Worm (Caenorhabditis elegans) whole organism, L1 larva: Measurements from ENCODE around the gene srlf-3.

Experiments
- C04F5.9 ChIP-seq: sonication (generic microtip); optimal IDR thresholded peaks from 2 replicates; lab custom pipeline; 2016; ENCODE audit warnings: missing genetic modification characterization, missing compliant biosample characterization
- C16A3.4 ChIP-seq: fragments of 150-350 bp; optimal IDR thresholded peaks from 2 replicates; lab custom pipeline; 2014; ENCODE audit warnings: missing biosample characterization, missing genetic modification characterization
- aly-2 ChIP-seq: fragments of 150-350 bp; optimal IDR thresholded peaks from 2 replicates; lab custom pipeline; 2014; ENCODE audit warnings: missing biosample characterization, missing genetic modification characterization
- blmp-1 ChIP-seq: fragments of 150-350 bp; optimal IDR thresholded peaks from 2 replicates; lab custom pipeline; 2014; ENCODE audit warnings: missing biosample characterization, missing genetic modification characterization
- ceh-88 ChIP-seq: fragments of 200-800 bp; sonication (Bioruptor generic); IDR thresholded peaks from 2 replicates; pipeline ENCODE4 v1.3.6; 2022; ENCODE audit warnings: missing genetic modification characterization, missing compliant biosample characterization
- ces-1 ChIP-seq: fragments of 150-350 bp; optimal IDR thresholded peaks from 2 replicates; lab custom pipeline; 2014; ENCODE audit warnings: missing biosample characterization, missing genetic modification reagents, missing genetic modification characterization
- elt-2 ChIP-seq: sonication (generic microtip); optimal IDR thresholded peaks from 2 replicates; lab custom pipeline; 2016; ENCODE audit warnings: missing genetic modification characterization, mild to moderate bottlenecking, inconsistent platforms, missing compliant biosample characterization, missing genetic modification reagents
- elt-3 ChIP-seq, 6 experiments: fragments of 150-350 bp in 1 of 6; sonication (generic microtip); optimal IDR thresholded peaks; 2 replicates each; lab custom pipeline; 2017 to 2018; ENCODE audit warnings: missing biosample characterization in 6 of 6, missing genetic modification characterization in 6 of 6, inconsistent platforms in 1 of 6
- fkh-10 ChIP-seq: sonication (generic microtip); optimal IDR thresholded peaks from 2 replicates; lab custom pipeline; 2017; ENCODE audit warnings: missing biosample characterization, missing genetic modification reagents, missing genetic modification characterization
- fkh-4 ChIP-seq: sonication (generic microtip); optimal IDR thresholded peaks from 2 replicates; lab custom pipeline; 2016; ENCODE audit warnings: missing compliant biosample characterization, missing genetic modification characterization, borderline replicate concordance
- grh-1 ChIP-seq: fragments of 200-800 bp; sonication (Bioruptor generic); IDR thresholded peaks from 2 replicates; pipeline ENCODE4 v1.3.6; 2022; ENCODE audit warnings: missing genetic modification reagents, missing genetic modification characterization, missing compliant biosample characterization
- hlh-17 ChIP-seq: fragments of 200-800 bp; sonication (Bioruptor generic); optimal IDR thresholded peaks from 2 replicates; lab custom pipeline; 2018; ENCODE audit warnings: missing genetic modification characterization, mild to moderate bottlenecking, missing compliant biosample characterization, moderate library complexity, borderline replicate concordance
- hpl-2 ChIP-seq: fragments of 150-350 bp; optimal IDR thresholded peaks from 2 replicates; lab custom pipeline; 2014; ENCODE audit warnings: missing biosample characterization, missing genetic modification reagents, missing genetic modification characterization
- irx-1 ChIP-seq: sonication (generic microtip); optimal IDR thresholded peaks from 2 replicates; lab custom pipeline; 2016; ENCODE audit warnings: missing genetic modification characterization, missing compliant biosample characterization
- isw-1 ChIP-seq: fragments of 200-800 bp; sonication (Bioruptor generic); IDR thresholded peaks from 2 replicates; pipeline ENCODE4 v1.3.6; 2022; ENCODE audit warnings: missing genetic modification characterization, missing compliant biosample characterization
- lin-13 ChIP-seq: fragments of 150-350 bp; optimal IDR thresholded peaks from 2 replicates; lab custom pipeline; 2014; ENCODE audit warnings: missing biosample characterization, missing genetic modification reagents, missing genetic modification characterization
- lin-14 ChIP-seq: fragments of 200-800 bp; sonication (Bioruptor generic); optimal IDR thresholded peaks from 2 replicates; lab custom pipeline; 2018; ENCODE audit warnings: mild to moderate bottlenecking, missing genetic modification characterization, moderate library complexity, missing compliant biosample characterization
- lin-35 ChIP-seq, 2 experiments: fragments of 150-350 bp; optimal IDR thresholded peaks; 2 replicates each; lab custom pipeline; 2014; ENCODE audit warnings: missing biosample characterization in 2 of 2, missing genetic modification characterization in 2 of 2, missing genetic modification reagents in 2 of 2
- lin-39 ChIP-seq: fragments of 150-350 bp; optimal IDR thresholded peaks from 2 replicates; lab custom pipeline; 2014; ENCODE audit warnings: missing biosample characterization, missing genetic modification reagents, missing genetic modification characterization
- mef-2 ChIP-seq: fragments of 150-350 bp; optimal IDR thresholded peaks from 2 replicates; lab custom pipeline; 2014; ENCODE audit warnings: missing biosample characterization, missing genetic modification characterization
- nhr-12 ChIP-seq: sonication (generic microtip); optimal IDR thresholded peaks from 2 replicates; lab custom pipeline; 2017; ENCODE audit warnings: missing biosample characterization, missing genetic modification characterization
- nhr-19 ChIP-seq: fragments of 200-800 bp; sonication (Bioruptor generic); conservative IDR thresholded peaks from 2 replicates; pipeline ENCODE4 v1.3.6; 2022; ENCODE audit warnings: missing genetic modification characterization, missing compliant biosample characterization
- nhr-20 ChIP-seq: sonication (generic microtip); optimal IDR thresholded peaks from 2 replicates; lab custom pipeline; 2016; ENCODE audit warnings: mild to moderate bottlenecking, missing genetic modification characterization, missing compliant biosample characterization
- nhr-28 ChIP-seq: fragments of 150-350 bp; optimal IDR thresholded peaks from 2 replicates; lab custom pipeline; 2014; ENCODE audit warnings: missing biosample characterization, missing genetic modification characterization
- nhr-47 ChIP-seq: sonication (generic microtip); optimal IDR thresholded peaks from 2 replicates; lab custom pipeline; 2016; ENCODE audit warnings: mild to moderate bottlenecking, missing genetic modification characterization, moderate library complexity, missing compliant biosample characterization
- nhr-71 ChIP-seq: sonication (generic microtip); optimal IDR thresholded peaks from 2 replicates; lab custom pipeline; 2016; ENCODE audit warnings: mild to moderate bottlenecking, missing genetic modification characterization, moderate library complexity, missing compliant biosample characterization
- nhr-84 ChIP-seq: sonication (generic microtip); optimal IDR thresholded peaks from 2 replicates; lab custom pipeline; 2017; ENCODE audit warnings: missing biosample characterization, missing genetic modification characterization
- nhr-85 ChIP-seq: sonication (generic microtip); peaks from one replicate; lab custom pipeline; 2016; ENCODE audit warnings: missing genetic modification characterization, inconsistent platforms, missing compliant biosample characterization
- pag-3 ChIP-seq: sonication (generic microtip); optimal IDR thresholded peaks from 2 replicates; lab custom pipeline; 2017; ENCODE audit warnings: missing genetic modification characterization, mild to moderate bottlenecking, missing compliant biosample characterization, antibody characterized with exemption, borderline replicate concordance; ENCODE audit not compliant: insufficient read depth
- pax-3 ChIP-seq: fragments of 200-800 bp; sonication (Bioruptor generic); optimal IDR thresholded peaks from 2 replicates; lab custom pipeline; 2018; ENCODE audit warnings: mild to moderate bottlenecking, missing genetic modification characterization, moderate library complexity, missing compliant biosample characterization
- snpc-4 ChIP-seq: fragments of 150-350 bp; optimal IDR thresholded peaks from 2 replicates; lab custom pipeline; 2014; ENCODE audit warnings: missing biosample characterization, missing genetic modification characterization
- snu-23 ChIP-seq: sonication (generic microtip); optimal IDR thresholded peaks from 2 replicates; lab custom pipeline; 2016; ENCODE audit warnings: missing genetic modification characterization, missing compliant biosample characterization
- sox-4 ChIP-seq: sonication (generic microtip); optimal IDR thresholded peaks from 2 replicates; lab custom pipeline; 2016; ENCODE audit warnings: missing genetic modification characterization, missing compliant biosample characterization
- tlp-1 ChIP-seq: fragments of 150-350 bp; optimal IDR thresholded peaks from 2 replicates; lab custom pipeline; 2014; ENCODE audit warnings: missing biosample characterization, missing genetic modification characterization
- unc-30 ChIP-seq: sonication (generic microtip); optimal IDR thresholded peaks from 2 replicates; lab custom pipeline; 2017; ENCODE audit warnings: missing biosample characterization, missing genetic modification characterization
- unc-86 ChIP-seq: sonication (generic microtip); optimal IDR thresholded peaks from 2 replicates; lab custom pipeline; 2016; ENCODE audit warnings: missing genetic modification characterization, missing compliant biosample characterization
- xbp-1 ChIP-seq: sonication (generic microtip); optimal IDR thresholded peaks from 2 replicates; lab custom pipeline; 2016; ENCODE audit warnings: missing genetic modification characterization, missing compliant biosample characterization

Gene srlf-3

ce11 chrIV:8530042-8531027 is 43.1 kb downstream of the srlf-3 start (continued):
- TF ChIP-seq ceh-88, result peak; percentile 30; the same call in 1 of the 2 replicates
- no peak for TF ChIP-seq nhr-12 (tag; lab: Kevin White, UChicago)
- TF ChIP-seq elt-3 (tag; optimal IDR thresholded peaks at IDR 0.05; lab: Kevin White, UChicago), result peak in 5 of 6 experiments; percentile 1 to 95 (median 28)
- TF ChIP-seq fkh-10, result no peak
- no peak for TF ChIP-seq ces-1

DNA sequence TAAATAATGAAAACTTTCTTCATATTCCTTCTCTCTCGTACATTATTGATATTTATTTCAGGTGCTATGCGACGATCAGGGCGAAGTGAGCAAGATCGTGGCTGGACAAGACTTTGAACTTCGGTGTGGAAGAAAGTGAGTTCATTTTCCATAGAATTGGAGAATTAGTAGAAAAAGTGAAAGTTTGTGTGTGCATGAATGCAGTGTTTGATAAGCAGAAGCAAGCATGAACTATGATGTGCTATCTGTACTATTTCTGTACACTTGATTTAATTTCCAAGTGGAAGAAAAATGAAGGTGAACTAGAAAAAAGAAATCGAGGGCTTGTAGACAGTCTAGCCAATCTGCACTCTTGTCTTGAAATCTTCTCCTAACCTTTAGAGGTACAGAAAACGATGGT is 44.7 kb downstream of the srlf-3 start:
- peak; percentile 54 for TF ChIP-seq blmp-1 (tag; lab: Kevin White, UChicago)
- TF ChIP-seq nhr-84 (tag; lab: Kevin White, UChicago), result no peak
- TF ChIP-seq sox-4, result no peak
- TF ChIP-seq nhr-19 (GFP tag; lab: Robert Waterston, UW), result 0 out of 2 replicates have a peak, but pooled peaks have one; percentile 9
- peak in 1 of 2 experiments; percentile 36 for TF ChIP-seq lin-35 (GFP tag; optimal IDR thresholded peaks at IDR 0.05; lab: Kevin White, UChicago)
- peak; percentile 76 for TF ChIP-seq elt-2 (tag; lab: Kevin White, UChicago)
- no peak for TF ChIP-seq C16A3.4
- no peak for TF ChIP-seq mef-2 (tag; lab: Kevin White, UChicago)
- TF ChIP-seq nhr-20 (tag; lab: Kevin White, UChicago), result peak; percentile 18
- TF ChIP-seq nhr-71 (tag; lab: Kevin White, UChicago), result peak; percentile 8
- no peak for TF ChIP-seq lin-14 (GFP tag; lab: Kevin White, UChicago)
- TF ChIP-seq aly-2 (tag; lab: Kevin White, UChicago), result no peak
- no peak for TF ChIP-seq hlh-17
- TF ChIP-seq, all 84 proteins: peak for 6

ce11 chrIV:8532796-8533195 is 45.5 kb downstream of the srlf-3 start:
- TF ChIP-seq tlp-1 (tag; lab: Kevin White, UChicago) (no peak), irx-1 (tag; lab: Kevin White, UChicago) (no peak), fkh-4 (no peak), lin-35 (GFP tag; optimal IDR thresholded peaks at IDR 0.05; lab: Kevin White, UChicago) (peak in 1 of 2 experiments; percentile 14), nhr-12 (tag; lab: Kevin White, UChicago) (no peak), pag-3 (no peak), snu-23 (no peak), nhr-28 (tag; lab: Kevin White, UChicago) (no peak), blmp-1 (tag; lab: Kevin White, UChicago) (peak; percentile 30), elt-3 (tag; optimal IDR thresholded peaks at IDR 0.05; lab: Kevin White, UChicago) (no peak), elt-2 (tag; lab: Kevin White, UChicago) (peak; percentile 81), lin-13 (GFP tag; lab: Kevin White, UChicago) (no peak), hpl-2 (GFP tag; lab: Kevin White, UChicago) (no peak), pax-3 (tag; lab: Kevin White, UChicago) (no peak), nhr-47 (tag; lab: Kevin White, UChicago) (no peak), unc-86 (tag; lab: Kevin White, UChicago) (no peak), isw-1 (GFP tag; lab: Robert Waterston, UW) (no peak), unc-30 (tag; lab: Kevin White, UChicago) (no peak), lin-39 (no peak), grh-1 (GFP tag; lab: Robert Waterston, UW) (no peak), xbp-1 (no peak), nhr-71 (tag; lab: Kevin White, UChicago) (no peak), ceh-88 (no peak)

DNA sequence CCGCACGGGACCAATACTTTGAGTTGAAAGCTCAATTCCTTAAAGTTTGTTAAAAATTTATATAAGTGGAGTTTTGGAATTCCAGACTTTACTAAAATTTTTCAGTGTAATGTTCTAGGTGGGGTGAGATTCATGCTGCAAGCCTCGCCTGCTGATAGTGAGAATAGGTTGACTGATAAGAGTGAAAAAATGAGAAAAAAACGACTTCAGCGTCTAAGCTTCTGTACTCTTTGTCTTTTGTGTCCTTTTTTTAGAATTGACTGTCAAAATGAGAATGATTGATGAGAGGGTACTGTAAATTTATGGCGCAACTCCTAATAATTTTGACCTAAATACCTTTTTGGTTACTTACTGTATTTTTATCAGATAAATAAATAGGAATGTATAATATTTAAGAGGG is 46.9 kb downstream of the srlf-3 start:
- TF ChIP-seq ces-1, result no peak
- no peak for TF ChIP-seq snpc-4
- no peak for TF ChIP-seq hlh-17
- TF ChIP-seq C04F5.9 (tag; lab: Kevin White, UChicago), result no peak
- peak; percentile 23 for TF ChIP-seq nhr-85 (tag; lab: Kevin White, UChicago)
- TF ChIP-seq nhr-19 (GFP tag; lab: Robert Waterston, UW), result no peak
